Worm (Caenorhabditis elegans) whole organism, dauer: Measurements from ENCODE around the gene fbxa-15.

Experiments
- unc-62 ChIP-seq: sonication (generic microtip); optimal IDR thresholded peaks from 2 replicates; lab custom pipeline; 2017; ENCODE audit warnings: missing biosample characterization, missing genetic modification reagents, missing genetic modification characterization

Gene fbxa-15

DNA sequence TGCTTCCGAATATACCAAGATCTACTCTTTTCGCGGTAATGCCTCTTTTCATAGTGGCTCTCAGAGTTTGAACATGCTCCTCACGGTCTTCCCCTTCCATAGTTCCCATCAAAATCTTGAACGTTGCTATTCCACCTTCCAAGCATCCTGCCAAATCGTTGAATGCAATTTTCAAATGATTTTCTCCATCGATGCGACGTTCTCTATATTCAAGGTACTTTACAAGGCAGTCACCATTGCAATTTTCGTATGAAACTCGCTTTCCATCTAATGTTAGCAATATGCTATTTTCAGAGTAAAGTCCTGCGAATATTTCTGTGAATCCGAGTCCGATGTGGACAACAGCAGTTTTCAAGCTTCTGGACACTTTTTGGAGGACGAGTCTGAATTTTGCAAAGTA lies 7.2 kb downstream of the fbxa-15 start:
- TF ChIP-seq unc-62 (GFP tag; lab: Kevin White, UChicago), result no peak

DNA sequence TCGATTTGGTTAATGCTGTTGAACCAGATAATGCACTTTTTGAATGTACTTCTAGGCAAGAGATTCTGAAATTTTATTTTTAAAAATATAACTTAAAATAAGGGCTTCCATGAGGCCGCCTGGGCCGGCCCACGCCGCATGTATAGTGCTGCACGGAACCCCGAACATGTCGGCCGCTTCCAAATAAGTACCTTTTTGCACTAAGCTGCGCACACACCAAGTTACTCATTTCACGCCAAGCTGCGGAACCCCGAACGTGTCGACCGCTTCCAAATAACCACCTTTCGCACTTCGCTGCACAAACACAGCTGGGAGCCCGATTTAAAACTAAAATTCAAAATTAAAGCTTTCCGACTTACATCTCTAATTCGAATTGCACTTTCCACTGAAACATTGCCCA lies 10.1 kb downstream of the fbxa-15 start:
- no peak for TF ChIP-seq unc-62 (GFP tag; lab: Kevin White, UChicago)

DNA sequence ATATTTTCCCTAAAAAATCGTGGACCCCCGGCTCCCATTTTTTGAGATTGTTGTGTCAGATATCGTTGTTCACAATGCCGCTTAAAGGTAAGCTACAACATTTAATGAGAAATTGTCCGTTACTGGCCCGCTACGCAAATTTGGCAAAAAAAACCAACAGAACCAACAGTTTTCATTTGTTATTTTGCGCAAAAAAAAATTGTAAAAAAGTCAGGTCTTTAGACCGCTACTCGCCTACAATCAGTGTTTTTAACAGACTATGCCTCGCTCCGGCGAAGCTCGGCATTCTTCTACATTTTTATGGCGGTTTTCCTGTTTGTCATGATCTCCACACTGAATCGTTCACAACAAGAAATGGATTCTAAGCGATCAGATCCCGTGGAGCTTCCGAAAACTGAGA lies 12.6 kb downstream of the fbxa-15 start, which contains the start of gene Y82E9BL.12:
Y82E9BL.12 (plus strand) TSS at position 301 of the 400 bp plus-strand sequence.
- TF ChIP-seq unc-62 (GFP tag; lab: Kevin White, UChicago), result no peak

DNA sequence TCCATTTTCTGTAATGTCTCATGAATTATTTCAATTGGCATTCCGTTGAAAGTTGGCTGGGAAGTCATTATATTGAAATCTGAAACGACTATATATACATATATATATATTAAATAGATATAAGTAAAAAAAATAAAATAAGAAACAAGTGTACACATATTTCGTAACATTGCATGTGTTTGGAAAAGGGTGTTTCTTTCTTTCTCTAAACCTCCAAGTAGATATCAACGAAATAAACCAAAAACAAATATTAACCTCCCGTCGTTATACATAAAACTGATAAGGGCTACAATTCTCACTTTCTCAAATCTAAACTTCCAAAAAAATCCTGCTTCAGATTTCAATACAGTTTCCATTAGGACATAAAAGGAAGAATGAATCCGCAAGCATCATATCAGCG lies 13.3 kb downstream of the fbxa-15 start, which contains the start of gene fbxa-79:
fbxa-79 (minus strand) TSS at position 86 of the 400 bp plus-strand sequence.
- TF ChIP-seq unc-62 (GFP tag; lab: Kevin White, UChicago), result no peak

DNA sequence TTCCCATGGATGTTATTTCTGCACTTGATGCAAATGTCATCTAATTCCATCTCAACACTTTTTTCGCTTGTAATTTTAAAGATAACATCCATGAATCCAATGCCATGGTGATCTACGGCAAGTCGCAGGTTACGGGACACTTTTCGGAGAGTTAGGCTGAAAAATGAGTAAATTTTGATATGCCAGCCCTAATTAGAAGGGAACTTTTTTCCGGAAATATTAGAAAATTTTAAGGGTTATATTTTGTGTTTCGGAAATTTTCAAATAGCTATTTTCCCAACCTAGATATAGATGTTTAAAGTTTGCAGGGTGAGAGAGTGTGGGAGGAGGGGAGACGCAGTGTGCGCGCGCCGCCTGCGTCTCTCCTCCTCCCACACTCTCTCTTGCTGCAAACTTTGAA lies 14.1 kb downstream of the fbxa-15 start:
- TF ChIP-seq unc-62 (GFP tag; lab: Kevin White, UChicago), result no peak

DNA sequence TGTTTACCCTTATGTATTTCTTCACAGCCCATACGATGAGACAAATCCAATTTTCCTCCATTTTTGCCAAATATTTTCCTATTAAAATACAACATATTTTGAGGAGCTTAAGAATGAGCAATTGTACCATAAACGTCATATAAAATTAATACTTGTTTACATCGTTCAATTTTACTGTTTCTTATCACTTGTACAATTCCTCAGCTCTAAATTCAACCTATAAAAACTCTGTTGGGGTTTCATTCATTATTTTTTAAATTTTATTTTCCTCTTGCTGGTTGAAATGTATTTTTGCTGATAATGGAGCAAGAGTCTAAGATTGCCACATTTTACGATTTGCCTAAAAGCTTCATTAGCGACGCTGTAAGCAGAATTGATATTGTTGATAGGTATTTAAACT lies 18.0 kb downstream of the fbxa-15 start, which contains the start of gene fbxa-75:
fbxa-75 (plus strand) TSS at position 301 of the 400 bp plus-strand sequence.
- TF ChIP-seq unc-62 (GFP tag; lab: Kevin White, UChicago), result no peak

DNA sequence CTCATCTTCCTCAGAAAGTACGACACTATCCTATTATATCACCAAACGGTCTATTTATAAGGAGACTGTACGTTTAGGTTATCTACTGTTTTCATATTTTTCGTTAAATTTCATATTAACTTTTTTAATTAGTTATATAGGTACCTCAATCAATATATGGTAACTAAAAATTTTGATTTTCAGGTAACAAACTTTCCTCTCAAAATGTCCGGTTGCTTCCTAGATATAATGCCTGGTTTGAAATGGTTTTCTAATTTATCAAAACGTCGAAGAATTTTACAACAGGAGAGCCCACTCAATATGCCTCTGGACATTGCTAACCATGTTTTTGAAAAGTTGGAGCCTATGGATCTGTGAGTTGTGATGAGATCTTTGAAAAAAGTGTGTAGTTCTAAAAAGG lies 23.9 kb downstream of the fbxa-15 start, which contains the start of gene fbxa-28:
fbxa-28 (plus strand) TSS at position 301 of the 400 bp plus-strand sequence.
- TF ChIP-seq unc-62 (GFP tag; lab: Kevin White, UChicago), result no peak

DNA sequence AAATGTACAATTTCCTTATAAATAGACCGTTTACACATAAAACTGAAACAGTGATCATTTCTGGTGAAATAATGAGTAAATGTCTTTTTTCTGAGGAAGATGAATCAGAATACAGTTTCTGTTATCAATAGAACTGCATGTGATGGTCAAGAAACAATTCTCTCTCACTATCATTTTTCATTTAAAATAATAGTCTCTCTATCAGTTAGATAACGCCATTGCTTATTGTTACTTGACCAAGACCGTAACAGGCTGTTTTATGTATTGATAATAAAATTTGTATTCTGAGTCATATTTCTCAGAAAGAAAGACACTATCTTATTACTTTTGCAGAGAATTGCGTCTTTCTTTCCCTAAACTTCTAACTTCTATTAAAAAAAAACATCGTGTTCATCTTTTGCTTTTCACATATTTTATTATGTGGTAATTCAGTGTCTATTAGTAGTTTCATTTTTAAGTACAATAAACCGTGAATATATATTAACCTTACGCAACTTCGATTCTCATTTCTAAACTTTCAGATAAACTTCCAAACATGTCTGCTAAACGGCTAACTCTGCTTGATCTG lies 26.2 kb downstream of the fbxa-15 start, which contains the start of gene fbxa-35:
fbxa-35 (plus strand) TSS at position 518 of the 568 bp plus-strand sequence.
- no peak for TF ChIP-seq unc-62 (GFP tag; lab: Kevin White, UChicago)

DNA sequence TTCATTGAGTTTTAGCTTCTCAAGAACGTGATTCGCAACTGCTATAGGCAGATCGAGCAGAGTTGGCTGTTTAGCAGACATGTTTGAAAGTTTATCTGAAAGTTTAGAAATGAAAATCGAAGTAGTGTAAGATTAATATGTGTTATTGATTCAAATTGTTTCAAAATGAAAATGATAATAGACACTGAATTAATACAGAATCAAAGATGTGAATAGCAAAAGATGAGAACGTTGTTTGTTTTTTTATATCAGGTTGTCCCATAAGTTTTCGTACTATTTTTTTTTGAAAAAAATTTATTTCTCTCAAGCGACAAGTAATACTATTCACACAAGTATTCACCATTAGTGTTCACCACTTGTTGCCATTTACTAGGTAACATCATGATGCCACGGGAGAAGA lies 28.3 kb downstream of the fbxa-15 start, which contains the start of gene fbxa-36:
fbxa-36 (minus strand) TSS at position 101 of the 400 bp plus-strand sequence.
- TF ChIP-seq unc-62 (GFP tag; lab: Kevin White, UChicago), result no peak

DNA sequence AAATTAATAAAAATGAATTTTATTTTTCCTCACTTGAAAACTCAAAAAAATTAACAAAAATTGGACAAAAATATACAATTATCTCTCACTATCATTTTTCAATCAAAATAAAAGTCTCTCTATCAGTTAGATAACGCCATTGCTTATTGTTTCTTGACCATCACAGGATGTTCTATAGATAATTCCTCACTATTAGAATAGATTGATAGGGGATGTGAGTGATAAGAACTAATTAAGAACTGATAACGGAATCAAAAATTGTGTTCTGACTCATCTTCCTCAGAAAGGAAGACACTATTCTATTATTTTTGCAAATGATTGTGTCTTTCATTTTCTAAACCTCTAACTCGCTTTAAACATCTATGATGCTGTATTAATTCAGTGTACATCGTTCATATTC lies 32.3 kb downstream of the fbxa-15 start:
- TF ChIP-seq unc-62 (GFP tag; lab: Kevin White, UChicago), result no peak

DNA sequence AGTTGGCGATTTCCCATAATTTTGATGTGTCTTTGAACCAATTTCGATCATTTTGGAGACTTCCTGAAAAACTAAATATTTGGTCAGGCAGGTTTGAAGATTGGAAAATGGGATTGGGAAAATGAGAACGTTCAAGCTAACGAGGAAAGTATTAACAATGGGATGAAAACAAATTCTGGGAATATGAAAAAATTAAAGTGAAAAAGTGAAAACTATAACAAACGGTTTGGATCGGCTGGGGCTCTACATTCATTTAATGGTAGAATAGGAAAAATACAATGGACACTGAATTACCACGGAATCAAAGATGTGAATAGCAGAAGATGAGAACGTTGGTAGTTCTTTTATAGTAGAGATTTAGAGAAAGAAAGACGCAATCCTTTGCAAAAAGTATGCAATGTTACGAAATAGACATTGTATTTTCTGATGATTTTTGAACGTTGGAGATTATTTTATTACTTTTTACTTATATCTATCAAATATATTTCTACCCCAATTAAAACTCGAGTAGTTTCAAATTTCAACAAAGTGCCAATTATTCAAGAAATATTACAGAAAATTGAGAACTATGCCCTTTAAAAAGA lies 32.9 kb downstream of the fbxa-15 start, which contains the start of gene fbxa-50:
fbxa-50 (minus strand) TSS at position 51 of the 584 bp plus-strand sequence.
- no peak for TF ChIP-seq unc-62 (GFP tag; lab: Kevin White, UChicago)

DNA sequence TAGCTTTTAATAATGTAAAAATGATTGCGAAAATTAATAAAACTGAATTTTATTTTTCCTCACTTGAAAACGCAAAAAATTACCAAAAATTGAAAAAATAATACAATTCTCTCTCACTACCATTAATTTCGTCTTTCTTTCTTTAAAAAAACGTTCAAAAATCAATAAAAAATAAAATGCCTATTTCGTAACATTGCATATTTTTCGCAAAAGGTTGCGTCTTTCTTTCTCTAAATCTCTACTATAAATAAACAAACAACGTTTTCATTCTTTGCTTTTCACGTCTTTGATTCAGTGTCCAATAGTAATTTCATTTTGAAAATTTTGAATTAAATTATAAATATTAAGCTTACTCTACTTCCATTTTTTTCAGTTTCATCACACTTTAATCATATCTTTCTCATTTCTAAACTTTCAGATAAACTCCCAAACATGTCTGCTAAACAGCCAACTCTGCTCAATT lies 36.8 kb downstream of the fbxa-15 start, which contains the start of gene fbxa-37:
fbxa-37 (plus strand) TSS at position 413 of the 463 bp plus-strand sequence.
- TF ChIP-seq unc-62 (GFP tag; lab: Kevin White, UChicago), result no peak

DNA sequence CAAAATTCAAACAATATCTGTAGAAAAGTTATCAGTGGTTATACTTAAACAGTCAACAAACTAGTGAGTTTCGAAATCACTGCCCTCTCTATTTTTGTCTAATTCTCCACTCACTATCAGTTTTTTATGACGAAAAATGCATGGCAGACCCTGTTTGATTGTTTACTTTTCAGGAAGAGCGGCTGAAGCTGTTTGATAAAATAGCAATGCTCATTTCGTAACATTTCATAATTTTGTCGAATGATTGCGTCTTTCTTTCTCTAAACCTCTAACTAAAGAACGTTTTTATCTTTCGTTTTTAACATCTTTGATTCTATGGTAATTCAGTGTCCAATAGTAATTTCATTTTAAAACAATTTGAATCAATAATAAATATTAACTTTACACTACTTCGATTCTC lies 42.3 kb downstream of the fbxa-15 start:
- no peak for TF ChIP-seq unc-62 (GFP tag; lab: Kevin White, UChicago)

DNA sequence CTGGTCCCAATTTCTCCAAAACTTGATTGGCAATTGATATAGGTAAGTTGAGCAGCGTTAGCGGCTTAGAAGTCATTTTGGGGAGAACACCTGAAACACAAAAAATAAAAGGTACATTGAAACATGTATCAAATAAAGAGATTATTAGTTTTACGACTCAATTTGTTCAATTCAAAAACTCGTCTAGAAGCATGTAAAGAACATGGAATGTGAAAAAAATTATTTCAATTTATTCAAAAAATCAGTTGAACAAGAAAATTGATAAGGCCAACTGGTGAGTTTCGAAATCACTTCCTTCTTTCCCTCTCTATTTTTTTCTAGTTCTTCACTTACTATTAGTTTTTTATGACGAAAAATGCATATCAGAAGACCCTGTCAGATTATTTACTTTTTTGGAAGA lies 45.9 kb downstream of the fbxa-15 start, which contains the start of gene fbxa-30:
fbxa-30 (minus strand) TSS at position 101 of the 400 bp plus-strand sequence.
- no peak for TF ChIP-seq unc-62 (GFP tag; lab: Kevin White, UChicago)

DNA sequence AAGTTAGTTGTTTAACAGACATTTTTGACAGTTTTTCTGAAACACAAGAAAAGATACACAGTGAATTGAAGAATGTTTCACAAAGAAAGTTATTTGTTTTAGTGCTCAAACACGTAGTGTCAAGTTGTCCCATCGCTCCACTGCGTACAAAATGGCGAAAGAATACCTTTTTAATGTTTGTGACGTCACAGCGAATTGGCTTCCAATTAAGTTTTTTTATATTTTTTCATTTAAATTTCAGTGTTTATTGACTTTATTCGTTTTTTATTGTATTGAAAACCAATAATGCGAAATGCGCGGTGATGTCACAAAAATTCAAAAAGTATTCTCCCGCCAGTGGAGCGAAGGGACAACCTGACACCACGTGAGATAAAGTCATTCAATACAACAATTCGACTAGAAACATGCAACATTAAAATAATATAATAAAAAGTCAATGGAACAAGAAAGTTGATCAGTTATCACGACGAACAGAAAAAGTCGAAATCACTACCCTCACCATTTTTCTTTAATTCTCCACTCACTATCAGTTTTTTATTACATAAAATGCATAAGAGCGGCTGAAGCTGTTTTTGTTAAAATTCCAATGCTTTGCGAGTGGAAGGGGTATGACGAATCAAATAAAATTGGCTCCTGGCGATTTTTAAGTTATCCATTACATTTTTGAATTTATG lies 47.7 kb downstream of the fbxa-15 start, which contains the start of gene fbxa-29:
fbxa-29 (minus strand) TSS at position 51 of the 674 bp plus-strand sequence.
- no peak for TF ChIP-seq unc-62 (GFP tag; lab: Kevin White, UChicago)
